Fruit fly (Drosophila melanogaster) whole organism: Measurements from ENCODE around the gene CG43135.

Experiments
- Dll ChIP-seq: fragments of >200 bp; optimal IDR thresholded peaks from 2 replicates; lab custom pipeline; 2017
- pan ChIP-seq: fragments of >200 bp; optimal IDR thresholded peaks from 2 replicates; lab custom pipeline; 2017
- psq ChIP-seq: fragments of >200 bp; optimal IDR thresholded peaks from 2 replicates; lab custom pipeline; 2017
- usp ChIP-seq: fragments of >200 bp; optimal IDR thresholded peaks from 2 replicates; lab custom pipeline; 2017; ENCODE audit warnings: missing biosample characterization, missing genetic modification characterization, mixed read lengths

DNA sequence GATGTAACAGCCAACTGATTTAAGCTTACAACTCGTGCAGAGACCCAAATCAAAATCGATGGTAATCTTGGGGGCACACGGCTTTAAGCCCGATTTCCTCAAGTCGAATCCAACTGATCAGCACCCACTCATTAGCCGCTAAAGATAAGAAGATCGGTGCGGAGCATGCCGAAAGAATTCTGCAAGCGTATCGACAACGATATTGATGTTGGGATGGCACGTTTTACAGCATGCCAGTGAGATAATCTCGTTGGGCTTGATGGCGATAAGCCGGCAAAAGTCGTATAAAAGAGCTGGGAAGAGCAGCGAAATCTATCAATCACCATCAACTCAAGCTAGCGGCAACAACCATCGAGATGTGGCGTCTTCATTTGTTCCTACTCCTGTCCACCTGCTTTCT, 30.3 kb upstream of the CG43135 start, which contains the start of gene CG15570:
- TF ChIP-seq psq (lab: Kevin White, UChicago) (no peak), usp (GFP tag; lab: Kevin White, UChicago) (no peak), Dll (no peak), pan (lab: Kevin White, UChicago) (no peak)
